Worm (Caenorhabditis elegans): Measurements from ENCODE around the gene B0334.20.

DNA sequence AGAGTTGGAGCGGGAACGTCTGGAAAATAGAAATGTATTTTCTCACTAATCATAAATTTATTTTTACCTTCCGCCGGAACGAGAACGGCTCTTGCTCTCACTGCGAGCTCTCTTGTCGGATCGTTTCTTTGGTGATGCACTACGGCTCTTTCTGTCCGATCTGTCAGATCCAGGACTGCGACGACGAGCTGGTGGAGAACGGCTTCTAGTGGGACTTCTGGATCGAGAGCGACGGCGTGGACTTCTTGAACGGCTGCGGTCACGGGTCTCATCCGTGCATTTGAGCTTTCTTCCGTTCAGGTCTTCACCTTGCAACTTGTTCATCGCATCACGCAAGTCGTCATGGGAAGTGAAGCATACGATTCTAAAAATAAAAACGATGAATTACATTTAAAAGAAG is 48.5 kb downstream of the B0334.20 start:
- TF ChIP-seq elt-3 (tag; optimal IDR thresholded peaks at IDR 0.05) (no peak), ceh-82 (tag; optimal IDR thresholded peaks at IDR 0.05) (no peak), aly-2 (tag; optimal IDR thresholded peaks at IDR 0.05) (no peak), snpc-4 (tag; optimal IDR thresholded peaks at IDR 0.05) (no peak), skn-1 (tag; optimal IDR thresholded peaks at IDR 0.05) (no peak), unc-55 (GFP tag; optimal IDR thresholded peaks at IDR 0.05) (no peak), nhr-12 (tag; optimal IDR thresholded peaks at IDR 0.05) (no peak), elt-1 (tag; optimal IDR thresholded peaks at IDR 0.05) (no peak), lin-39 (tag; optimal IDR thresholded peaks at IDR 0.05) (no peak), ztf-11 (tag; optimal IDR thresholded peaks at IDR 0.05) (no peak), nhr-237 (tag; optimal IDR thresholded peaks at IDR 0.05) (no peak), dmd-4 (tag; optimal IDR thresholded peaks at IDR 0.05) (no peak), zag-1 (tag; optimal IDR thresholded peaks at IDR 0.05) (no peak), unc-62 (GFP tag; optimal IDR thresholded peaks at IDR 0.05) (no peak)

Measured in whole organism, L2 larva.